Worm (Caenorhabditis elegans): Measurements from ENCODE around the gene F20H11.1.

F20H11.1 gene

DNA sequence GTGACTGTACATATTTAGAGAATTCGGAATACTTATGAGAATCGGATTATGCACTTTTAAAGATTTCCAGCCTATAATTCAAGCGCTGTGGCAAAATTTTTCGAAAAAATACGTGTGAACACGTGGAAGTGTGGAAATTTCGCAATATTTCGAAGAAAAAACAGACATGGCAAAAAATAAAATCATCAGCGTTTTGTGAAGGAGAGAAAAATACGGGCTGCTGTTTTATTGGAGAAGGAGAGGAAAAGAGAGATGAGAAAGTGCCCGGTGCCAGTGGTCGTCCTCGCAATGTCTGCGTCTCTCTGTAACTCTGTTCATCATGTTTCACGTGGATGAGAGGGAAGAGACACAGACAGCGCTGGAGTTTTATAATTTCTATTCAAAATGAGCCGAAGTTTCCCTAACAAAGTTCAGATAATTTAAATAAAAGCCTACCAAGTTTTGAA, 14.1 kb upstream of the F20H11.1 start (continued):
- 0 out of 2 replicates have a peak, but pooled peaks have one; percentile 66 for TF ChIP-seq daf-19 (GFP tag; conservative IDR thresholded peaks at IDR 0.05)
- peak in 1 of 2 experiments; percentile 92 for TF ChIP-seq unc-62 (GFP tag; optimal IDR thresholded peaks at IDR 0.05 in 1 of 2)
- TF ChIP-seq unc-62 (tag; optimal IDR thresholded peaks at IDR 0.05), result no peak
- no peak for TF ChIP-seq aly-2 (tag; optimal IDR thresholded peaks at IDR 0.05)
- no peak for TF ChIP-seq lin-39 (tag; optimal IDR thresholded peaks at IDR 0.05)
- TF ChIP-seq Y105C5A.15 (GFP tag; IDR thresholded peaks at IDR 0.05), result 0 out of 2 replicates have a peak, but pooled peaks have one; percentile 44
- TF ChIP-seq lin-38 (GFP tag; IDR thresholded peaks at IDR 0.05), result peak; percentile 83
- no peak; the same call in 1 of the 2 replicates for TF ChIP-seq nhr-41 (GFP tag; IDR thresholded peaks at IDR 0.05)
- TF ChIP-seq tag-97 (GFP tag; IDR thresholded peaks at IDR 0.05), result no peak
- TF ChIP-seq fkh-10 (GFP tag; optimal IDR thresholded peaks at IDR 0.05), result no peak
- peak; percentile 49 for TF ChIP-seq nhr-111 (GFP tag; optimal IDR thresholded peaks at IDR 0.05)
- TF ChIP-seq rbr-2 (tag; optimal IDR thresholded peaks at IDR 0.05), result peak; percentile 59
- TF ChIP-seq lir-3 (tag; optimal IDR thresholded peaks at IDR 0.05), result peak; percentile 25
- TF ChIP-seq dve-1 (tag; optimal IDR thresholded peaks at IDR 0.05; ENCODE audit: insufficient read depth), result peak; percentile 86
- no peak for TF ChIP-seq skn-1 (tag; optimal IDR thresholded peaks at IDR 0.05)
- peak; percentile 44 for TF ChIP-seq nhr-77 (tag; optimal IDR thresholded peaks at IDR 0.05)
- TF ChIP-seq madf-9 (GFP tag; conservative IDR thresholded peaks at IDR 0.05), result no peak
- TF ChIP-seq mxl-3 (GFP tag; optimal IDR thresholded peaks at IDR 0.05), result peak; percentile 83
- TF ChIP-seq arid-1 (GFP tag; conservative IDR thresholded peaks at IDR 0.05), result peak; percentile 94
- TF ChIP-seq spr-3 (GFP tag; optimal IDR thresholded peaks at IDR 0.05), result peak; percentile 27
- peak in 1 of 2 experiments; percentile 75 for TF ChIP-seq hif-1 (tag; optimal IDR thresholded peaks at IDR 0.05)
- TF ChIP-seq ZK546.5 (tag; optimal IDR thresholded peaks at IDR 0.05), result no peak
- TF ChIP-seq F49E8.2 (tag; optimal IDR thresholded peaks at IDR 0.05; ENCODE audit: borderline replicate concordance), result peak; percentile 29
- 0 out of 4 replicates have a peak, but pooled peaks have one; percentile 21 to 57 for TF ChIP-seq madf-5 (GFP tag; IDR thresholded peaks at IDR 0.05)
- TF ChIP-seq gei-8 (GFP tag; optimal IDR thresholded peaks at IDR 0.05), result peak; percentile 30
- TF ChIP-seq nhr-28 (tag; optimal IDR thresholded peaks at IDR 0.05), result peak; percentile 41
- peak; percentile 63; the same call in 1 of the 2 replicates for TF ChIP-seq nhr-42 (GFP tag; IDR thresholded peaks at IDR 0.05)
- TF ChIP-seq mdl-1 (tag; optimal IDR thresholded peaks at IDR 0.05), result peak; percentile 88 to 94
- no peak for TF ChIP-seq mxl-2 (GFP tag; conservative IDR thresholded peaks at IDR 0.05)
- TF ChIP-seq nhr-25 (tag; optimal IDR thresholded peaks at IDR 0.05; ENCODE audit: borderline replicate concordance, insufficient read depth), result peak; percentile 69
- TF ChIP-seq lin-15B (tag; optimal IDR thresholded peaks at IDR 0.05), result no peak
- TF ChIP-seq pqm-1 (tag; optimal IDR thresholded peaks at IDR 0.05), result no peak
- TF ChIP-seq Y75B8A.6 (GFP tag; IDR thresholded peaks at IDR 0.05), result peak; percentile 70; the same call in 1 of the 2 replicates
- TF ChIP-seq F37D6.2 (tag; optimal IDR thresholded peaks at IDR 0.05), result peak; percentile 35
- peak; percentile 77 for TF ChIP-seq tra-1 (GFP tag; IDR thresholded peaks at IDR 0.05)
- TF ChIP-seq vab-7 (GFP tag; IDR thresholded peaks at IDR 0.05), result 0 out of 2 replicates have a peak, but pooled peaks have one; percentile 10
- peak; percentile 29 for TF ChIP-seq nhr-11 (tag; optimal IDR thresholded peaks at IDR 0.05)
- peak; percentile 61 for TF ChIP-seq ceh-20 (GFP tag; IDR thresholded peaks at IDR 0.05)
- TF ChIP-seq saeg-2 (GFP tag; IDR thresholded peaks at IDR 0.05), result peak; percentile 63; the same call in 1 of the 2 replicates
- TF ChIP-seq lin-1 (GFP tag; IDR thresholded peaks at IDR 0.05), result peak; percentile 72
- TF ChIP-seq zip-11 (GFP tag; IDR thresholded peaks at IDR 0.05), result no peak
- TF ChIP-seq ama-1 (optimal IDR thresholded peaks at IDR 0.05), result peak; percentile 95
- peak; percentile 74 for TF ChIP-seq hmg-1.1 (GFP tag; IDR thresholded peaks at IDR 0.05)
- TF ChIP-seq daf-16 (GFP tag; optimal IDR thresholded peaks at IDR 0.05), result peak; percentile 17 to 68
- peak; percentile 68 for TF ChIP-seq daf-16 (tag; optimal IDR thresholded peaks at IDR 0.05)
- TF ChIP-seq nhr-102 (tag; optimal IDR thresholded peaks at IDR 0.05), result peak; percentile 63
- TF ChIP-seq dmd-8 (GFP tag; IDR thresholded peaks at IDR 0.05), result no peak
- TF ChIP-seq ztf-7 (tag; optimal IDR thresholded peaks at IDR 0.05), result no peak
- TF ChIP-seq ztf-11 (tag; optimal IDR thresholded peaks at IDR 0.05), result no peak
- TF ChIP-seq nhr-6 (tag; optimal IDR thresholded peaks at IDR 0.05), result peak; percentile 47
- TF ChIP-seq hlh-30 (tag; optimal IDR thresholded peaks at IDR 0.05; ENCODE audit: insufficient read depth), result peak; percentile 95
